Fruit fly (Drosophila melanogaster) whole organism, wandering third instar larva: ENCODE measurements around the gene CG12219.

ENCODE experiments used
- Abd-B ChIP-seq: fragments of >200 bp; optimal IDR thresholded peaks from 2 replicates; lab custom pipeline; 2017; ENCODE audit warnings: missing biosample characterization, missing genetic modification characterization
- CG32264 ChIP-seq: fragments of 200-800 bp; sonication (Bioruptor generic); optimal IDR thresholded peaks from 2 replicates; lab custom pipeline; 2016; ENCODE audit warnings: missing biosample characterization, missing genetic modification characterization
- CG9705 ChIP-seq: fragments of 200-800 bp; sonication (Bioruptor generic); optimal IDR thresholded peaks from 2 replicates; lab custom pipeline; 2018; ENCODE audit warnings: missing biosample characterization, mild to moderate bottlenecking, missing genetic modification characterization
- CrebA ChIP-seq: fragments of 200-800 bp; sonication (Bioruptor generic); optimal IDR thresholded peaks from 2 replicates; lab custom pipeline; 2016; ENCODE audit warnings: missing biosample characterization, mild to moderate bottlenecking, missing genetic modification characterization, borderline replicate concordance
- Dfd ChIP-seq: fragments of >200 bp; optimal IDR thresholded peaks from 2 replicates; lab custom pipeline; 2017; ENCODE audit warnings: missing biosample characterization, missing genetic modification characterization
- Dif ChIP-seq: fragments of 200-275, 200-300 bp; sonication (Bioruptor generic); optimal IDR thresholded peaks from 2 replicates; lab custom pipeline; 2018; ENCODE audit warnings: missing biosample characterization, missing genetic modification characterization; ENCODE audit not compliant: partially characterized antibody
- GATAd ChIP-seq: sonication (Bioruptor generic); optimal IDR thresholded peaks from 2 replicates; lab custom pipeline; 2016; ENCODE audit warnings: missing biosample characterization, missing genetic modification characterization
- HLH106 ChIP-seq: fragments of 200-800 bp; optimal IDR thresholded peaks from 3 replicates; lab custom pipeline; 2019; ENCODE audit warnings: missing biosample characterization, mild to moderate bottlenecking, missing genetic modification characterization, moderate library complexity
- Hnf4 ChIP-seq: fragments of 200-800 bp; sonication (Bioruptor generic); optimal IDR thresholded peaks from 2 replicates; lab custom pipeline; 2016; ENCODE audit warnings: missing biosample characterization, mild to moderate bottlenecking, missing genetic modification characterization
- Hr78 ChIP-seq: fragments of >200 bp; optimal IDR thresholded peaks from 2 replicates; lab custom pipeline; 2017; ENCODE audit warnings: missing biosample characterization, missing genetic modification characterization
- Hr83 ChIP-seq: fragments of 200-300 bp; sonication (Bioruptor generic); optimal IDR thresholded peaks from 2 replicates; lab custom pipeline; 2016; ENCODE audit warnings: missing biosample characterization, mild to moderate bottlenecking, missing genetic modification characterization, moderate library complexity; ENCODE audit not compliant: poor library complexity, severe bottlenecking
- Jra ChIP-seq: sonication (Bioruptor generic); optimal IDR thresholded peaks from 2 replicates; lab custom pipeline; 2016; ENCODE audit warnings: missing biosample characterization, missing genetic modification characterization
- Mio ChIP-seq: sonication (Bioruptor generic); optimal IDR thresholded peaks from 2 replicates; lab custom pipeline; 2016; ENCODE audit warnings: missing biosample characterization, missing genetic modification characterization
- Myc ChIP-seq: fragments of >200 bp; optimal IDR thresholded peaks from 2 replicates; lab custom pipeline; 2017
- N ChIP-seq: fragments of >200 bp; optimal IDR thresholded peaks from 2 replicates; lab custom pipeline; 2018; ENCODE audit warnings: missing biosample characterization, missing external identifiers, missing genetic modification characterization
- OdsH ChIP-seq: fragments of 200-800 bp; sonication (Bioruptor generic); optimal IDR thresholded peaks from 2 replicates; lab custom pipeline; 2016; ENCODE audit warnings: missing biosample characterization, mild to moderate bottlenecking, missing genetic modification characterization
- Rel ChIP-seq, 2 experiments: fragments of 200-800 bp; sonication (Bioruptor generic) in 1 of 2; optimal IDR thresholded peaks; 2 replicates in 1 of 2; 3 replicates in 1 of 2; lab custom pipeline; 2016 to 2019; ENCODE audit warnings: mild to moderate bottlenecking in 2 of 2, missing biosample characterization in 2 of 2, missing genetic modification characterization in 2 of 2, moderate library complexity in 1 of 2
- Sp1 ChIP-seq: fragments of 200-800 bp; sonication (Bioruptor generic); optimal IDR thresholded peaks from 3 replicates; lab custom pipeline; 2019; ENCODE audit warnings: missing biosample characterization, mild to moderate bottlenecking, missing genetic modification characterization, moderate library complexity
- Vsx2 ChIP-seq: fragments of 200-300, 225-300 bp; sonication (Bioruptor generic); optimal IDR thresholded peaks from 2 replicates; lab custom pipeline; 2018; ENCODE audit warnings: missing biosample characterization, missing genetic modification characterization; ENCODE audit not compliant: partially characterized antibody
- br ChIP-seq: fragments of 200-800 bp; sonication (Bioruptor generic); optimal IDR thresholded peaks from 2 replicates; lab custom pipeline; 2016; ENCODE audit warnings: missing biosample characterization, missing genetic modification characterization
- brk ChIP-seq: fragments of 200-800 bp; sonication (Bioruptor generic); optimal IDR thresholded peaks from 2 replicates; lab custom pipeline; 2016; ENCODE audit warnings: missing biosample characterization, mild to moderate bottlenecking, missing genetic modification characterization
- dl ChIP-seq, 2 experiments: fragments of 175-275, 200-275 bp in 1 of 2; fragments of 200-275 bp in 1 of 2; sonication (Bioruptor generic); optimal IDR thresholded peaks; lab custom pipeline; 2018; ENCODE audit warnings: mild to moderate bottlenecking in 2 of 2, missing biosample characterization in 2 of 2, missing genetic modification characterization in 2 of 2, moderate library complexity in 2 of 2; ENCODE audit not compliant: partially characterized antibody in 2 of 2, insufficient read depth in 1 of 2
- dmrt93B ChIP-seq: fragments of 200-800 bp; sonication (Bioruptor generic); optimal IDR thresholded peaks from 2 replicates; lab custom pipeline; 2018; ENCODE audit warnings: missing biosample characterization, mild to moderate bottlenecking, missing genetic modification characterization
- dsf ChIP-seq: sonication (Bioruptor generic); optimal IDR thresholded peaks from 2 replicates; lab custom pipeline; 2016; ENCODE audit warnings: missing biosample characterization, missing genetic modification characterization, borderline replicate concordance
- ey ChIP-seq: fragments of 200-800 bp; sonication (Bioruptor generic); optimal IDR thresholded peaks from 2 replicates; lab custom pipeline; 2016; ENCODE audit warnings: missing biosample characterization, missing genetic modification characterization
- foxo ChIP-seq, 2 experiments: fragments of 200-800 bp; sonication (Bioruptor generic); optimal IDR thresholded peaks; 2 replicates in 1 of 2; 3 replicates in 1 of 2; lab custom pipeline; 2016 to 2017; ENCODE audit warnings: missing biosample characterization in 2 of 2, missing genetic modification characterization in 2 of 2
- fru ChIP-seq: fragments of 200-800 bp; sonication (Bioruptor generic); optimal IDR thresholded peaks from 3 replicates; lab custom pipeline; 2016; ENCODE audit warnings: missing biosample characterization, mild to moderate bottlenecking, missing genetic modification characterization
- h ChIP-seq: fragments of 200-800 bp; sonication (Bioruptor generic); optimal IDR thresholded peaks from 3 replicates; lab custom pipeline; 2016; ENCODE audit warnings: missing biosample characterization, mild to moderate bottlenecking, missing genetic modification characterization
- jim ChIP-seq: fragments of 175-275, 200-325 bp; sonication (Bioruptor generic); optimal IDR thresholded peaks from 2 replicates; lab custom pipeline; 2016; ENCODE audit warnings: missing biosample characterization, mild to moderate bottlenecking, missing genetic modification characterization
- lola ChIP-seq: fragments of >200 bp; optimal IDR thresholded peaks from 2 replicates; lab custom pipeline; 2017; ENCODE audit warnings: missing biosample characterization, missing genetic modification characterization
- pan ChIP-seq: fragments of >200 bp; optimal IDR thresholded peaks from 2 replicates; lab custom pipeline; 2017
- psq ChIP-seq: fragments of 200-800 bp; sonication (Bioruptor generic); optimal IDR thresholded peaks from 3 replicates; lab custom pipeline; 2017; ENCODE audit warnings: missing biosample characterization, mild to moderate bottlenecking, missing genetic modification characterization, moderate library complexity
- rgr ChIP-seq: fragments of 200-800 bp; sonication (Bioruptor generic); optimal IDR thresholded peaks from 3 replicates; lab custom pipeline; 2016; ENCODE audit warnings: missing biosample characterization, mild to moderate bottlenecking, missing genetic modification characterization
- sage ChIP-seq: fragments of 200-800 bp; sonication (Bioruptor generic); optimal IDR thresholded peaks from 2 replicates; lab custom pipeline; 2016; ENCODE audit warnings: missing biosample characterization, mild to moderate bottlenecking, missing genetic modification characterization
- sv ChIP-seq: fragments of 200-800 bp; sonication (Bioruptor generic); optimal IDR thresholded peaks from 3 replicates; lab custom pipeline; 2016; ENCODE audit warnings: missing biosample characterization, missing genetic modification characterization
- tai ChIP-seq: sonication (Bioruptor generic); optimal IDR thresholded peaks from 2 replicates; lab custom pipeline; 2016; ENCODE audit warnings: missing biosample characterization, missing genetic modification characterization
- usp ChIP-seq: fragments of >200 bp; optimal IDR thresholded peaks from 2 replicates; lab custom pipeline; 2017; ENCODE audit warnings: missing biosample characterization, missing genetic modification characterization
- woc ChIP-seq: sonication (Bioruptor generic); optimal IDR thresholded peaks from 2 replicates; lab custom pipeline; 2016; ENCODE audit warnings: missing biosample characterization, mild to moderate bottlenecking, missing genetic modification characterization

The CG12219 gene

dm6 chrX:6346153-6346552 is 45.1 kb upstream of the CG12219 start:
- no peak for TF ChIP-seq psq
- no peak for TF ChIP-seq br (GFP tag; lab: Kevin White, UChicago)
- TF ChIP-seq foxo (GFP tag; optimal IDR thresholded peaks at IDR 0.05; lab: Kevin White, UChicago) = no peak
- no peak for TF ChIP-seq lola (GFP tag; lab: Kevin White, UChicago)
- no peak for TF ChIP-seq Abd-B (GFP tag; lab: Kevin White, UChicago)
- no peak for TF ChIP-seq brk
- no peak for TF ChIP-seq jim (GFP tag; lab: Kevin White, UChicago)
- TF ChIP-seq Hr83 (GFP tag; lab: Kevin White, UChicago) = no peak
- no peak for TF ChIP-seq Sp1 (GFP tag; lab: Kevin White, UChicago)
- no peak for TF ChIP-seq woc
- TF ChIP-seq Jra (GFP tag; lab: Kevin White, UChicago) = no peak
- no peak for TF ChIP-seq N (GFP tag; lab: Kevin White, UChicago)
- TF ChIP-seq Mio (GFP tag; lab: Kevin White, UChicago) = no peak
- no peak for TF ChIP-seq HLH106 (tag; lab: Kevin White, UChicago)
- TF ChIP-seq Hnf4 (GFP tag; lab: Kevin White, UChicago) = no peak

- TF ChIP-seq CG9705 (GFP tag; lab: Kevin White, UChicago) = no peak
- no peak for TF ChIP-seq usp (GFP tag; lab: Kevin White, UChicago)
- TF ChIP-seq HLH106 (tag; lab: Kevin White, UChicago) = no peak
- TF ChIP-seq Dfd (GFP tag; lab: Kevin White, UChicago) = no peak
- TF ChIP-seq Sp1 (GFP tag; lab: Kevin White, UChicago) = peak; percentile 2
- TF ChIP-seq pan (lab: Kevin White, UChicago) = peak; percentile 47
- TF ChIP-seq dsf (GFP tag; lab: Kevin White, UChicago) = no peak
- TF ChIP-seq dl (GFP tag; optimal IDR thresholded peaks at IDR 0.05; lab: Kevin White, UChicago; ENCODE audit: insufficient read depth in 1 of 2, partially characterized antibody in 2 of 2) = no peak
- no peak for TF ChIP-seq Hnf4 (GFP tag; lab: Kevin White, UChicago)
- TF ChIP-seq Rel (GFP tag; optimal IDR thresholded peaks at IDR 0.05; lab: Kevin White, UChicago) = no peak
- TF ChIP-seq Rel (tag; optimal IDR thresholded peaks at IDR 0.05; lab: Kevin White, UChicago) = peak; percentile 68
- no peak for TF ChIP-seq ey (GFP tag; lab: Kevin White, UChicago)
- TF ChIP-seq, all 38 proteins: peak for 3
Measured at dm6 chrX:6344538-6345074, 43.5 kb upstream of the CG12219 start.

dm6 chrX:6343786-6344537 is 42.9 kb upstream of the CG12219 start:
- TF ChIP-seq tai (GFP tag; lab: Kevin White, UChicago) (peak; percentile 77), fru (GFP tag; lab: Kevin White, UChicago) (peak; percentile 95), Hr83 (GFP tag; lab: Kevin White, UChicago) (peak; percentile 19), Dif (GFP tag; lab: Kevin White, UChicago) (peak; percentile 81), sage (GFP tag; lab: Kevin White, UChicago) (peak; percentile 91), CrebA (GFP tag; lab: Kevin White, UChicago) (no peak), usp (GFP tag; lab: Kevin White, UChicago) (no peak), dmrt93B (GFP tag; lab: Kevin White, UChicago) (peak; percentile 76), N (GFP tag; lab: Kevin White, UChicago) (no peak), psq (peak; percentile 95), Dfd (GFP tag; lab: Kevin White, UChicago) (no peak), sv (GFP tag; lab: Kevin White, UChicago) (no peak), ey (GFP tag; lab: Kevin White, UChicago) (peak; percentile 94), Sp1 (GFP tag; lab: Kevin White, UChicago) (peak; percentile 84), dl (GFP tag; optimal IDR thresholded peaks at IDR 0.05; lab: Kevin White, UChicago; ENCODE audit: insufficient read depth in 1 of 2, partially characterized antibody in 2 of 2) (peak; percentile 50 to 60), Mio (GFP tag; lab: Kevin White, UChicago) (peak; percentile 37), Hr78 (GFP tag; lab: Kevin White, UChicago) (no peak), Myc (lab: Kevin White, UChicago) (no peak), CG32264 (peak; percentile 90), Abd-B (GFP tag; lab: Kevin White, UChicago) (no peak), rgr (GFP tag; lab: Kevin White, UChicago) (peak; percentile 94), woc (peak; percentile 95), Hnf4 (GFP tag; lab: Kevin White, UChicago) (peak; percentile 91), OdsH (GFP tag; lab: Kevin White, UChicago) (peak; percentile 91), CG9705 (GFP tag; lab: Kevin White, UChicago) (peak; percentile 52), br (GFP tag; lab: Kevin White, UChicago) (peak; percentile 94), brk (peak; percentile 82), jim (GFP tag; lab: Kevin White, UChicago) (peak; percentile 33), pan (lab: Kevin White, UChicago) (no peak), Jra (GFP tag; lab: Kevin White, UChicago) (peak; percentile 90), GATAd (GFP tag; lab: Kevin White, UChicago) (peak; percentile 73), foxo (GFP tag; optimal IDR thresholded peaks at IDR 0.05; lab: Kevin White, UChicago) (peak; percentile 75 to 92), HLH106 (tag; lab: Kevin White, UChicago) (peak; percentile 80), Vsx2 (GFP tag; lab: Kevin White, UChicago) (peak; percentile 43), Rel (GFP tag; optimal IDR thresholded peaks at IDR 0.05; lab: Kevin White, UChicago) (peak; percentile 86), Rel (tag; optimal IDR thresholded peaks at IDR 0.05; lab: Kevin White, UChicago) (peak; percentile 64), lola (GFP tag; lab: Kevin White, UChicago) (no peak), dsf (GFP tag; lab: Kevin White, UChicago) (peak; percentile 79), h (peak; percentile 96)
